Worm (Caenorhabditis elegans) whole organism, L2 larva: Measurements from ENCODE around the gene F40F8.5.

ENCODE experiments used
- F13H6.1 ChIP-seq: sonication (generic microtip); optimal IDR thresholded peaks from 2 replicates; lab custom pipeline; 2016; ENCODE audit warnings: missing genetic modification characterization, missing compliant biosample characterization
- R02D3.7 ChIP-seq: fragments of 150-350 bp; optimal IDR thresholded peaks from 2 replicates; lab custom pipeline; 2014; ENCODE audit warnings: missing biosample characterization, missing genetic modification characterization
- Y55F3AM.14 ChIP-seq: fragments of 200-800 bp; sonication (Bioruptor generic); optimal IDR thresholded peaks from 2 replicates; lab custom pipeline; 2018; ENCODE audit warnings: mild to moderate bottlenecking, missing genetic modification characterization, missing compliant biosample characterization
- ama-1 ChIP-seq: fragments of 150-350 bp; optimal IDR thresholded peaks from 2 replicates; lab custom pipeline; 2018; ENCODE audit warnings: inconsistent platforms
- blmp-1 ChIP-seq: sonication (generic microtip); optimal IDR thresholded peaks from 2 replicates; lab custom pipeline; 2017; ENCODE audit warnings: missing genetic modification characterization, mild to moderate bottlenecking, missing compliant biosample characterization, antibody characterized with exemption, moderate library complexity; ENCODE audit not compliant: insufficient read depth
- ceh-82 ChIP-seq: fragments of 150-350 bp; optimal IDR thresholded peaks from 2 replicates; lab custom pipeline; 2014; ENCODE audit warnings: missing biosample characterization, missing genetic modification characterization
- crh-2 ChIP-seq: sonication (generic microtip); optimal IDR thresholded peaks from 2 replicates; lab custom pipeline; 2017; ENCODE audit warnings: missing biosample characterization, missing genetic modification characterization
- egl-27 ChIP-seq: sonication (generic microtip); optimal IDR thresholded peaks from 3 replicates; lab custom pipeline; 2017; ENCODE audit warnings: missing biosample characterization, missing genetic modification reagents, missing genetic modification characterization
- elt-1 ChIP-seq: fragments of 150-350 bp; optimal IDR thresholded peaks from 2 replicates; lab custom pipeline; 2014; ENCODE audit warnings: missing biosample characterization, missing genetic modification characterization
- elt-3 ChIP-seq: sonication (generic microtip); optimal IDR thresholded peaks from 2 replicates; lab custom pipeline; 2017; ENCODE audit warnings: missing biosample characterization, missing genetic modification characterization
- gmeb-1 ChIP-seq: fragments of 150-350 bp; optimal IDR thresholded peaks from 2 replicates; lab custom pipeline; 2014; ENCODE audit warnings: missing biosample characterization, missing genetic modification characterization
- lin-11 ChIP-seq: fragments of 150-350 bp; sonication (generic microtip); optimal IDR thresholded peaks from 2 replicates; lab custom pipeline; 2014; ENCODE audit warnings: missing biosample characterization, missing genetic modification characterization, inconsistent platforms, mixed read lengths
- lin-13 ChIP-seq: fragments of 150-350 bp; optimal IDR thresholded peaks from 2 replicates; lab custom pipeline; 2014; ENCODE audit warnings: missing biosample characterization, missing genetic modification reagents, missing genetic modification characterization
- lin-39 ChIP-seq: fragments of 150-350 bp; optimal IDR thresholded peaks from 2 replicates; lab custom pipeline; 2014; ENCODE audit warnings: missing biosample characterization, missing genetic modification reagents, missing genetic modification characterization
- lsy-2 ChIP-seq, 2 experiments: fragments of 150-350 bp in 1 of 2; sonication (generic microtip) in 1 of 2; optimal IDR thresholded peaks; 2 replicates each; lab custom pipeline; 2014 to 2017; ENCODE audit warnings: missing biosample characterization in 2 of 2, missing genetic modification characterization in 2 of 2
- mab-5 ChIP-seq: fragments of 150-350 bp; optimal IDR thresholded peaks from 2 replicates; lab custom pipeline; 2014; ENCODE audit warnings: missing biosample characterization, missing genetic modification characterization
- mbf-1 ChIP-seq: sonication (generic microtip); optimal IDR thresholded peaks from 2 replicates; lab custom pipeline; 2017; ENCODE audit warnings: missing biosample characterization, missing genetic modification characterization
- mdl-1 ChIP-seq, 2 experiments: fragments of 150-350 bp in 1 of 2; sonication (generic microtip) in 1 of 2; optimal IDR thresholded peaks; 2 replicates each; lab custom pipeline; 2017; ENCODE audit warnings: missing biosample characterization in 2 of 2, missing genetic modification characterization in 2 of 2
- nhr-10 ChIP-seq: sonication (generic microtip); optimal IDR thresholded peaks from 2 replicates; lab custom pipeline; 2017; ENCODE audit warnings: missing biosample characterization, missing genetic modification characterization
- nhr-11 ChIP-seq: fragments of 150-350 bp; optimal IDR thresholded peaks from 2 replicates; lab custom pipeline; 2014; ENCODE audit warnings: missing biosample characterization, missing genetic modification characterization
- nhr-12 ChIP-seq: fragments of 150-350 bp; optimal IDR thresholded peaks from 2 replicates; lab custom pipeline; 2014; ENCODE audit warnings: missing biosample characterization, missing genetic modification characterization
- nhr-129 ChIP-seq: fragments of 150-350 bp; optimal IDR thresholded peaks from 2 replicates; lab custom pipeline; 2014; ENCODE audit warnings: missing biosample characterization, missing genetic modification characterization
- nhr-21 ChIP-seq: fragments of 150-350 bp; optimal IDR thresholded peaks from 2 replicates; lab custom pipeline; 2014; ENCODE audit warnings: missing biosample characterization, missing genetic modification characterization
- nhr-25 ChIP-seq: fragments of 150-350 bp; sonication (generic microtip); optimal IDR thresholded peaks from 3 replicates; lab custom pipeline; 2014; ENCODE audit warnings: missing biosample characterization, missing genetic modification characterization
- nhr-6 ChIP-seq: fragments of 150-350 bp; optimal IDR thresholded peaks from 2 replicates; lab custom pipeline; 2014; ENCODE audit warnings: missing biosample characterization, missing genetic modification characterization
- sem-4 ChIP-seq: fragments of 150-350 bp; optimal IDR thresholded peaks from 2 replicates; lab custom pipeline; 2014; ENCODE audit warnings: missing biosample characterization, missing genetic modification reagents, missing genetic modification characterization
- sma-9 ChIP-seq, 2 experiments: fragments of 150-350 bp in 1 of 2; sonication (generic microtip) in 1 of 2; optimal IDR thresholded peaks; 2 replicates each; lab custom pipeline; 2014 to 2016; ENCODE audit warnings: missing genetic modification characterization in 2 of 2, mild to moderate bottlenecking in 1 of 2, missing biosample characterization in 1 of 2, missing compliant biosample characterization in 1 of 2, missing genetic modification reagents in 1 of 2, moderate library complexity in 1 of 2
- zag-1 ChIP-seq: fragments of 150-350 bp; optimal IDR thresholded peaks from 2 replicates; lab custom pipeline; 2014; ENCODE audit warnings: missing biosample characterization, missing genetic modification characterization
- ztf-1 ChIP-seq: fragments of 200-800 bp; sonication (Bioruptor generic); conservative IDR thresholded peaks from 2 replicates; pipeline ENCODE4 v1.3.6; 2022; ENCODE audit warnings: missing genetic modification characterization, missing compliant biosample characterization
- ztf-11 ChIP-seq: sonication (generic microtip); optimal IDR thresholded peaks from 2 replicates; lab custom pipeline; 2017; ENCODE audit warnings: missing biosample characterization, missing genetic modification characterization

F40F8.5 gene

DNA sequence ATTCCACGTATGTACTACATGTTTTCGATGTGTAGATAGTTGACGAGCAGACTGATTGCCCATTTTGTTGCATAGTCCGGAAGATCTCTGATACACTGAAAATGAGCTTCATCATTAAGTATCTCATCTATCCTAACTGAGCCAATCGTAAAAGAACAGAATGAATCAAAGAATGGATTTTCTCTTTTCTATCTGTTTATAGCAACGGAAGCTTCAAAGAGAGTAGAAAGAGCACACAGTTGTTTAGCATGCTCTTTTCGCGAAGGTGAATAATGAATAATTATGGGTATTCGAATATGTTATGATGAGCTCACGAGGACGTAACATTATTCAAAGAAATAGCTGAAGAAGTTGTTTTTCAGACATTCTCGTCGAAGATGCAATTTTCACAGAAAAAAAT, 23.6 kb downstream of the F40F8.5 start, which contains the start of gene glb-4:
TSS of gene glb-4 (minus strand) at position 101 of the 400 bp plus-strand sequence.
- TF ChIP-seq elt-3 (no peak), nhr-11 (tag; lab: Kevin White, UChicago) (no peak), nhr-25 (tag; lab: Kevin White, UChicago) (no peak), lin-13 (GFP tag; lab: Kevin White, UChicago) (no peak), gmeb-1 (tag; lab: Kevin White, UChicago) (no peak), lin-11 (tag; lab: Kevin White, UChicago) (no peak), nhr-129 (tag; lab: Kevin White, UChicago) (no peak), Y55F3AM.14 (GFP tag; lab: Kevin White, UChicago) (no peak), nhr-12 (no peak), egl-27 (tag; lab: Kevin White, UChicago) (no peak), ceh-82 (no peak), mdl-1 (tag; optimal IDR thresholded peaks at IDR 0.05; lab: Kevin White, UChicago) (no peak), R02D3.7 (tag; lab: Kevin White, UChicago) (no peak), sma-9 (GFP tag; optimal IDR thresholded peaks at IDR 0.05; lab: Kevin White, UChicago) (no peak), sma-9 (tag; optimal IDR thresholded peaks at IDR 0.05; lab: Kevin White, UChicago) (no peak), elt-1 (no peak), sem-4 (tag; lab: Kevin White, UChicago) (no peak)

ce11 chrII:11110419-11110818, 24.3 kb downstream of the F40F8.5 start:
- TF ChIP-seq Y55F3AM.14 (GFP tag; lab: Kevin White, UChicago) (no peak), nhr-11 (tag; lab: Kevin White, UChicago) (no peak), mbf-1 (tag; lab: Kevin White, UChicago) (no peak), egl-27 (tag; lab: Kevin White, UChicago) (no peak), lin-39 (tag; lab: Kevin White, UChicago) (no peak), nhr-12 (no peak), ztf-1 (GFP tag; lab: Robert Waterston, UW) (no peak), crh-2 (tag; lab: Kevin White, UChicago) (no peak), nhr-10 (tag; lab: Kevin White, UChicago) (no peak), lin-13 (GFP tag; lab: Kevin White, UChicago) (no peak), F13H6.1 (no peak), nhr-6 (tag; lab: Kevin White, UChicago) (no peak), ztf-11 (tag; lab: Kevin White, UChicago) (no peak), elt-3 (no peak), nhr-129 (tag; lab: Kevin White, UChicago) (no peak), blmp-1 (tag; lab: Kevin White, UChicago) (no peak), zag-1 (no peak), mab-5 (tag; lab: Kevin White, UChicago) (no peak)

ce11 chrII:11107828-11108227, 26.9 kb downstream of the F40F8.5 start, which contains the start of gene apc-17:
Gene apc-17 (plus strand): TSS chrII:11108128.
- no peak for TF ChIP-seq blmp-1 (tag; lab: Kevin White, UChicago)

- TF ChIP-seq lsy-2 (tag; optimal IDR thresholded peaks at IDR 0.05; lab: Kevin White, UChicago) (peak in 1 of 2 experiments; percentile 73), gmeb-1 (tag; lab: Kevin White, UChicago) (no peak)
Measured at ce11 chrII:11105981-11106711, 28.6 kb downstream of the F40F8.5 start, which contains the start of gene nasp-1. Gene nasp-1 (plus strand): TSS chrII:11106612.

DNA sequence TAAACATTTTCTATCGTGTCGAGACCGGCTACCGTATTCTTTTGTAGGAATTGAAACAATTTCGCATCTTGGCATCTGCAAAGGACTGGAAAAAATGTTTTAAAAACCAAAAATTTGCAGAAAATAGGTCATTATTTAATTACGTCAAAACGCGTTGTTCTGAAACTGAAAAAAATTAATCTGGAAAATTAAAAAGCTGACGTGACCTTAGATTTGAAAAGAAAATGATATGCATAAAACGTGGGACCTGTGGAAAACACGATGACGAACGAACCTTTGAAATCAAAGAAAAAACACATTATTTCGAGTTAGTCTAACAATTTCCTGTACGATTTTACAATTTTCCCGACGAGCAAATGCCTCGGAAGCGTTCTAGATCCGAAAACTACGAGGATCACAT, 30.6 kb downstream of the F40F8.5 start, which contains the start of gene C09H10.9:
TSS of gene C09H10.9 (plus strand) at position 301 of the 400 bp plus-strand sequence.
- no peak for TF ChIP-seq nhr-21 (tag; lab: Kevin White, UChicago)
- no peak for TF ChIP-seq mbf-1 (tag; lab: Kevin White, UChicago)
- no peak for TF ChIP-seq nhr-10 (tag; lab: Kevin White, UChicago)
- TF ChIP-seq lsy-2 (tag; optimal IDR thresholded peaks at IDR 0.05; lab: Kevin White, UChicago): no peak
- no peak for TF ChIP-seq ama-1 (lab: Kevin White, UChicago)
- TF ChIP-seq F13H6.1: no peak
- no peak for TF ChIP-seq nhr-129 (tag; lab: Kevin White, UChicago)
- TF ChIP-seq, all 48 proteins: peak for 0
